Fruit fly (Drosophila melanogaster): Measurements from ENCODE around the gene v.

- TF ChIP-seq CG4318 (GFP tag; optimal IDR thresholded peaks at IDR 0.05) (peak; percentile 28), Sox14 (GFP tag; optimal IDR thresholded peaks at IDR 0.05) (peak; percentile 24), CG11762 (GFP tag; optimal IDR thresholded peaks at IDR 0.05; ENCODE audit: insufficient read depth) (no peak), lz (GFP tag; optimal IDR thresholded peaks at IDR 0.05) (peak; percentile 37), Lpt (GFP tag; optimal IDR thresholded peaks at IDR 0.05) (no peak), Blimp-1 (GFP tag; optimal IDR thresholded peaks at IDR 0.05) (no peak), Met (GFP tag; optimal IDR thresholded peaks at IDR 0.05) (peak; percentile 50), CG8632 (GFP tag; optimal IDR thresholded peaks at IDR 0.05) (no peak), Ets96B (tag; optimal IDR thresholded peaks at IDR 0.05) (no peak), Sox102F (GFP tag; optimal IDR thresholded peaks at IDR 0.05) (no peak), dsx (GFP tag; optimal IDR thresholded peaks at IDR 0.05; ENCODE audit: poor library complexity, severe bottlenecking) (no peak), cyc (GFP tag; optimal IDR thresholded peaks at IDR 0.05) (peak; percentile 20), Hr39 (GFP tag; optimal IDR thresholded peaks at IDR 0.05) (peak; percentile 43), Sox15 (GFP tag; optimal IDR thresholded peaks at IDR 0.05) (no peak)
These were observed 10.0 kb downstream of the v start for dm6 chrX:10933776-10934175.
